Worm (Caenorhabditis elegans) whole organism, L4/young adult: ENCODE data around the gene F22F4.4.

Experiments used
- W03F9.2 ChIP-seq: fragments of 150-350 bp; optimal IDR thresholded peaks from 2 replicates; lab custom pipeline; 2014; ENCODE audit warnings: missing biosample characterization, missing genetic modification characterization
- dao-5 ChIP-seq: sonication (generic microtip); optimal IDR thresholded peaks from 2 replicates; lab custom pipeline; 2016; ENCODE audit warnings: missing genotype, missing genetic modification characterization, moderate library complexity, missing compliant biosample characterization
- him-1 ChIP-seq: sonication (generic microtip); optimal IDR thresholded peaks from 2 replicates; lab custom pipeline; 2016; ENCODE audit warnings: missing genotype, missing genetic modification reagents, missing genetic modification characterization, missing compliant biosample characterization

The F22F4.4 gene

ce11 chrX:6001432-6001831, at the start of gene F22F4.4:
TSS of gene F22F4.4 (minus strand) at chrX:6001532.
- TF ChIP-seq him-1 (no peak), W03F9.2 (tag; lab: Kevin White, UChicago) (no peak), dao-5 (no peak)

ce11 chrX:6050849-6051248, 49.5 kb upstream of the F22F4.4 start:
- TF ChIP-seq dao-5 (no peak), W03F9.2 (tag; lab: Kevin White, UChicago) (no peak), him-1 (no peak)

- no peak for TF ChIP-seq dao-5
- no peak for TF ChIP-seq W03F9.2 (tag; lab: Kevin White, UChicago)
- TF ChIP-seq him-1 = no peak
Observed at ce11 chrX:6050078-6050477, 48.7 kb upstream of the F22F4.4 start.

ce11 chrX:6048508-6048907, 47.2 kb upstream of the F22F4.4 start, which contains the start of gene pak-1:
TSS of gene pak-1 (minus strand) at chrX:6048608.
- no peak for TF ChIP-seq dao-5
- TF ChIP-seq him-1 = no peak
- no peak for TF ChIP-seq W03F9.2 (tag; lab: Kevin White, UChicago)

DNA sequence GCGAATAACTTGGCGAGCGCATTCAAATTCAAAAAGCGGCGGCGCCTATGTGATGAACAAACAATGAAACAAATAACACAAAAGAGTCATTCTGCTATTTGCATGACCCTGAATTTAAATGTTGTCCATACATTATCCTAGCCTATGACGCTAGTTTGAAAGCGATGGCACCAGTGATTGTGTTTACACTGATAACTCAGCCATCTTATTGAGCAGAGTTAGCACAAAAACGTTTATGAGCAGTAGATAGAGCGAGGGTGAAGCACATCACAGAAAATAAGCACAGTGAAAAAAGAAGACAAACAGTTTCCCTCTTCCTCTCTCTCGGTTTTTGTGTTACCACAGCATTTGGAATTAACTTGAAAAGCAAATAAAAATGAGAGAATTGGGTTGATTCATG, 42.0 kb upstream of the F22F4.4 start:
- no peak for TF ChIP-seq dao-5
- no peak for TF ChIP-seq him-1
- TF ChIP-seq W03F9.2 (tag; lab: Kevin White, UChicago) = no peak

DNA sequence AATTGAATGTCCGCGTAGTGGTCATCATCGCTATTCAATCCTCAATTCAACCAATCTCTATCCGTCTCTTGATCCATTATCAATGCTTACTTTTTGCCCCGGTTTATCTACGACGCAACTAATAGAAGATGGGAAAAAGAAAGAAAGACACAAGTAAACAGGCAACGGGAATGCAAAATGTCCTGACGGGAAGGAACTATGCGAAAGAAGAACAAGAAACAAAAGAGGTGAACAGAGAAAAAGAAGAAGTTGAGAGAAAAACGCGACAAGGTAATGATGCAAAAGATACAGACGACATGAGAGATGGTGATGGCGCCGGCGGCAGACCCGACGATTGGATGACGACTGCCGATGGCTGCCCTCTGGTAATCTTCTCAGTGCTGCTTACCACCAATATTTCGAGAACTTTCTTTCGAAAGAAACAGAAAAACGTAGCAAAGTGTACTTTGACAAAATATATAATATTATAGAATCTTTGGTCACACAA, 40.7 kb upstream of the F22F4.4 start:
- no peak for TF ChIP-seq him-1
- peak; percentile 58 for TF ChIP-seq W03F9.2 (tag; lab: Kevin White, UChicago)

DNA sequence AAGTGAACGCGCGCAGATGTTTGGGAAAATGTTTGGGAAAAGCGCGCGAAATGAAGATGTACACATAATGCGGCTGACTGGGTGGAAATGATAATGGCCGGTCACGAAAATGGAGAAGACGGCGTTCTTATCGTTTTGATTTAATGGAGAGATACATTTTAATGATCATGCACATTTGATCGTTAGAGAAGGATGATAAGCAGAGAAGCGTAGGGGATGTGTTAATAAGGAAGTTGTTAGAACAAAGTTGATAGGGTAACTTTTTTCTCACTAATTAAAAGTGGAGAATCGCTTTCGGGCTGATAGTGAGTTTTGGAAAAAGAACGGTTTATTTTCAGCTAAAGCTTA, 39.7 kb upstream of the F22F4.4 start:
- no peak for TF ChIP-seq dao-5
- no peak for TF ChIP-seq W03F9.2 (tag; lab: Kevin White, UChicago)
- no peak for TF ChIP-seq him-1

ce11 chrX:6040435-6041093, 39.2 kb upstream of the F22F4.4 start:
- TF ChIP-seq him-1 = no peak
- TF ChIP-seq dao-5 = no peak

- TF ChIP-seq him-1 (no peak), W03F9.2 (tag; lab: Kevin White, UChicago) (no peak), dao-5 (no peak)
Observed at ce11 chrX:6039544-6039943, 38.2 kb upstream of the F22F4.4 start, which contains the start of gene hsp-25. TSS of gene hsp-25 (minus strand) at chrX:6039644.

ce11 chrX:6031169-6031568, 29.8 kb upstream of the F22F4.4 start, which contains the start of gene ipp-5:
TSS of gene ipp-5 (plus strand) at chrX:6031469.
- TF ChIP-seq him-1 (no peak), W03F9.2 (tag; lab: Kevin White, UChicago) (no peak), dao-5 (no peak)

DNA sequence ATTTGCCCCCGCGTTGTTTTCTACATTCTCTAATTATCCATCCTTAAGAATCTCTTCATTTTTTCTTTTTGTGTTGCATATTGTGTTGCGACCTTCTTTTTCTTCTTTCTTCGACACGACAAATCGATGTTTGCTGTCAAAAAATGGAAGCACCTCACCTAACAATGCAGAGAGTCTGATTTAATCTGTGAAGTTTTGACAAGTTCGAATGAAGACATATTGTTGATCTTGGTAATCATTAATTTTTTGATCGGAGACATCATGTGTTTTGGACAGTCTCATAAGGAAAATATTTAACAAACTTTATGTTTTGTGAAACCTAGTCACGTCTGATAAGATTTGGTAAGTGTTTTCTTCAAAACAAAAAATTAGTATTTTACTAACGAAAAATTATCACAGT, 27.7 kb upstream of the F22F4.4 start:
- TF ChIP-seq him-1 (no peak), W03F9.2 (tag; lab: Kevin White, UChicago) (no peak), dao-5 (no peak)

ce11 chrX:6026732-6027528, 25.6 kb upstream of the F22F4.4 start:
- TF ChIP-seq dao-5 (no peak), him-1 (no peak)

- TF ChIP-seq him-1 (no peak), dao-5 (no peak), W03F9.2 (tag; lab: Kevin White, UChicago) (no peak)
Observed at ce11 chrX:6024977-6025376, 23.6 kb upstream of the F22F4.4 start.

ce11 chrX:6022469-6022868, 21.1 kb upstream of the F22F4.4 start, which contains the start of gene lelo-3:
TSS of gene lelo-3 (minus strand) at chrX:6022569.
- TF ChIP-seq him-1 (no peak), W03F9.2 (tag; lab: Kevin White, UChicago) (no peak), dao-5 (no peak)

ce11 chrX:6020782-6021181, 19.4 kb upstream of the F22F4.4 start:
- no peak for TF ChIP-seq him-1
- TF ChIP-seq dao-5 = no peak
- TF ChIP-seq W03F9.2 (tag; lab: Kevin White, UChicago) = no peak
